Fruit fly (Drosophila melanogaster) whole organism, embryonic: Measurements from ENCODE around the gene CG4452.

Source experiments
- CG10543 ChIP-seq: fragments of 200-800 bp; sonication (Bioruptor generic); optimal IDR thresholded peaks from 3 replicates; lab custom pipeline; 2017; ENCODE audit warnings: missing biosample characterization, mild to moderate bottlenecking, missing genetic modification characterization, moderate library complexity
- CG30020 ChIP-seq: fragments of 200-800 bp; optimal IDR thresholded peaks from 2 replicates; lab custom pipeline; 2019; ENCODE audit warnings: missing biosample characterization, mild to moderate bottlenecking, missing genetic modification characterization, moderate library complexity
- H2.0 ChIP-seq: fragments of 200-800 bp; sonication (Bioruptor generic); IDR thresholded peaks from 2 replicates; pipeline ENCODE4 v1.3.6; 2022; ENCODE audit warnings: missing biosample characterization, missing genetic modification characterization
- HLH54F ChIP-seq: fragments of 200-800 bp; sonication (Bioruptor generic); optimal IDR thresholded peaks from 3 replicates; lab custom pipeline; 2016; ENCODE audit warnings: missing biosample characterization, missing genetic modification characterization
- NC2β ChIP-seq: fragments of 200-800 bp; sonication (Bioruptor generic); optimal IDR thresholded peaks from 2 replicates; lab custom pipeline; 2016; ENCODE audit warnings: missing biosample characterization, missing genetic modification characterization
- Pdp1 ChIP-seq, 2 experiments: fragments of 200-800 bp; sonication (Bioruptor generic); optimal IDR thresholded peaks; 3 replicates each; lab custom pipeline; 2016; ENCODE audit warnings: missing biosample characterization in 2 of 2, missing genetic modification characterization in 2 of 2, mild to moderate bottlenecking in 1 of 2, moderate library complexity in 1 of 2
- Xbp1 ChIP-seq: fragments of 200-800 bp; sonication (Bioruptor generic); optimal IDR thresholded peaks from 3 replicates; lab custom pipeline; 2016; ENCODE audit warnings: missing biosample characterization, mild to moderate bottlenecking, missing genetic modification characterization
- br ChIP-seq: fragments of >200 bp; optimal IDR thresholded peaks from 2 replicates; lab custom pipeline; 2017
- dati ChIP-seq: fragments of 200-800 bp; sonication (Bioruptor generic); IDR thresholded peaks from 2 replicates; pipeline ENCODE4 v1.3.6; 2022; ENCODE audit warnings: missing biosample characterization, missing genetic modification characterization
- sima ChIP-seq: fragments of 200-800 bp; sonication (Bioruptor generic); optimal IDR thresholded peaks from 2 replicates; lab custom pipeline; 2016; ENCODE audit warnings: missing biosample characterization, missing genetic modification characterization
- stwl ChIP-seq: fragments of 200-800 bp; sonication (Bioruptor generic); optimal IDR thresholded peaks from 3 replicates; lab custom pipeline; 2018; ENCODE audit warnings: missing biosample characterization, mild to moderate bottlenecking, missing genetic modification characterization, moderate library complexity
- vvl ChIP-seq: fragments of 200-800 bp; sonication (Bioruptor generic); IDR thresholded peaks from 2 replicates; pipeline ENCODE4 v1.3.6; 2022; ENCODE audit warnings: missing biosample characterization, missing genetic modification characterization
- zen ChIP-seq: fragments of 200-800 bp; sonication (Bioruptor generic); optimal IDR thresholded peaks from 3 replicates; lab custom pipeline; 2018; ENCODE audit warnings: missing biosample characterization, mild to moderate bottlenecking, missing genetic modification characterization, moderate library complexity

- TF ChIP-seq sima (GFP tag; lab: Kevin White, UChicago): no peak
- TF ChIP-seq HLH54F (GFP tag; lab: Kevin White, UChicago): no peak
- no peak for TF ChIP-seq CG30020 (tag; lab: Kevin White, UChicago)
- TF ChIP-seq Pdp1 (GFP tag; optimal IDR thresholded peaks at IDR 0.05; lab: Kevin White, UChicago): no peak
- no peak for TF ChIP-seq zen (tag; lab: Kevin White, UChicago)
- TF ChIP-seq dati (GFP tag; lab: Robert Waterston, UW): no peak
- no peak for TF ChIP-seq NC2β (GFP tag; lab: Kevin White, UChicago)
- TF ChIP-seq vvl (GFP tag; lab: Robert Waterston, UW): peak; percentile 35; the same call in 1 of the 2 replicates
- TF ChIP-seq CG10543 (GFP tag; lab: Kevin White, UChicago): peak; percentile 18
- peak; percentile 29; the same call in 1 of the 2 replicates for TF ChIP-seq H2.0
- no peak for TF ChIP-seq br (lab: Kevin White, UChicago)
- TF ChIP-seq stwl (tag; lab: Kevin White, UChicago): no peak
- TF ChIP-seq Xbp1: peak; percentile 55
Observed at dm6 chr3L:9333745-9334382, 33.3 kb upstream of the CG4452 start, which contains the start of gene PGRP-LA.
